Worm (Caenorhabditis elegans) whole organism, L4/young adult: ENCODE data around the gene abch-1.
A peak's percentile ranks its signal among the peaks of the same experiment; 100 is the strongest.

Source experiments
- W03F9.2 ChIP-seq: fragments of 150-350 bp; optimal IDR thresholded peaks from 2 replicates; lab custom pipeline; 2014; ENCODE audit warnings: missing biosample characterization, missing genetic modification characterization
- dao-5 ChIP-seq: sonication (generic microtip); optimal IDR thresholded peaks from 2 replicates; lab custom pipeline; 2016; ENCODE audit warnings: missing genotype, missing genetic modification characterization, moderate library complexity, missing compliant biosample characterization
- him-1 ChIP-seq: sonication (generic microtip); optimal IDR thresholded peaks from 2 replicates; lab custom pipeline; 2016; ENCODE audit warnings: missing genotype, missing genetic modification reagents, missing genetic modification characterization, missing compliant biosample characterization

abch-1 gene

ce11 chrII:6535957-6536424, 4.6 kb upstream of the abch-1 start, which contains the start of gene utp-20:
Gene utp-20 (plus strand): TSS chrII:6536374.
- TF ChIP-seq W03F9.2 (tag; lab: Kevin White, UChicago): peak; percentile 62
- no peak for TF ChIP-seq dao-5 (tag; lab: Kevin White, UChicago)
- no peak for TF ChIP-seq him-1

- no peak for TF ChIP-seq dao-5 (tag; lab: Kevin White, UChicago)
- no peak for TF ChIP-seq W03F9.2 (tag; lab: Kevin White, UChicago)
- TF ChIP-seq him-1: no peak
These were observed 513 bp upstream of the abch-1 start, which contains the start of gene abcx-1 for ce11 chrII:6531940-6532339. Gene abcx-1 (plus strand): TSS chrII:6532163.

ce11 chrII:6528629-6529028, 2.8 kb downstream of the abch-1 start, which contains the start of gene C56E6.4:
Gene C56E6.4 (minus strand): TSS chrII:6528729.
- TF ChIP-seq W03F9.2 (tag; lab: Kevin White, UChicago) (no peak), him-1 (no peak), dao-5 (tag; lab: Kevin White, UChicago) (no peak)

ce11 chrII:6526136-6526684, 5.2 kb downstream of the abch-1 start:
- TF ChIP-seq W03F9.2 (tag; lab: Kevin White, UChicago) (no peak), him-1 (no peak), dao-5 (tag; lab: Kevin White, UChicago) (no peak)

ce11 chrII:6524501-6524977, 6.9 kb downstream of the abch-1 start, which contains the start of gene C56E6.2:
Gene C56E6.2 (plus strand): TSS chrII:6524927.
- TF ChIP-seq W03F9.2 (tag; lab: Kevin White, UChicago): no peak
- no peak for TF ChIP-seq dao-5 (tag; lab: Kevin White, UChicago)
- TF ChIP-seq him-1: no peak

- TF ChIP-seq dao-5 (tag; lab: Kevin White, UChicago) (no peak), him-1 (no peak), W03F9.2 (tag; lab: Kevin White, UChicago) (no peak)
These were observed 7.5 kb downstream of the abch-1 start for ce11 chrII:6523940-6524339.

ce11 chrII:6522622-6523254, 8.7 kb downstream of the abch-1 start:
- TF ChIP-seq W03F9.2 (tag; lab: Kevin White, UChicago) (no peak), dao-5 (tag; lab: Kevin White, UChicago) (no peak), him-1 (no peak)

- TF ChIP-seq W03F9.2 (tag; lab: Kevin White, UChicago): no peak
- TF ChIP-seq him-1: no peak
- TF ChIP-seq dao-5 (tag; lab: Kevin White, UChicago): no peak
These were observed 10.1 kb downstream of the abch-1 start, which contains the start of gene toe-2 for ce11 chrII:6521316-6521715. Gene toe-2 (minus strand): TSS chrII:6521385.

ce11 chrII:6520103-6520502, 11.3 kb downstream of the abch-1 start:
- no peak for TF ChIP-seq W03F9.2 (tag; lab: Kevin White, UChicago)
- no peak for TF ChIP-seq dao-5 (tag; lab: Kevin White, UChicago)
- no peak for TF ChIP-seq him-1

- TF ChIP-seq W03F9.2 (tag; lab: Kevin White, UChicago) (no peak), dao-5 (tag; lab: Kevin White, UChicago) (no peak), him-1 (no peak)
These were observed 11.7 kb downstream of the abch-1 start for ce11 chrII:6519703-6520102.

- no peak for TF ChIP-seq him-1
- no peak for TF ChIP-seq dao-5 (tag; lab: Kevin White, UChicago)
- TF ChIP-seq W03F9.2 (tag; lab: Kevin White, UChicago): no peak
These were observed 15.2 kb downstream of the abch-1 start, which contains the start of gene C56E6.7 for ce11 chrII:6516276-6516675. Gene C56E6.7 (plus strand): TSS chrII:6516576.

ce11 chrII:6513911-6514310, 17.5 kb downstream of the abch-1 start, which contains the start of gene R05G9R.1:
Gene R05G9R.1 (minus strand): TSS chrII:6514011.
- no peak for TF ChIP-seq dao-5 (tag; lab: Kevin White, UChicago)
- TF ChIP-seq him-1: no peak
- no peak for TF ChIP-seq W03F9.2 (tag; lab: Kevin White, UChicago)

ce11 chrII:6513357-6513756, 18.1 kb downstream of the abch-1 start:
- TF ChIP-seq dao-5 (tag; lab: Kevin White, UChicago): no peak
- TF ChIP-seq him-1: no peak
- no peak for TF ChIP-seq W03F9.2 (tag; lab: Kevin White, UChicago)

- TF ChIP-seq W03F9.2 (tag; lab: Kevin White, UChicago) (no peak), him-1 (no peak), dao-5 (tag; lab: Kevin White, UChicago) (no peak)
These were observed 28.6 kb downstream of the abch-1 start, which contains the start of gene R05G9.1 for ce11 chrII:6502826-6503225. Gene R05G9.1 (plus strand): TSS chrII:6503168.
